Worm (Caenorhabditis elegans) whole organism, L3 larva: ENCODE data around the gene prk-1.

Experiments used
- R02D3.7 ChIP-seq: fragments of 150-350 bp; optimal IDR thresholded peaks from 2 replicates; lab custom pipeline; 2014; ENCODE audit warnings: missing biosample characterization, missing genetic modification characterization
- ZK546.5 ChIP-seq: sonication (generic microtip); optimal IDR thresholded peaks from 2 replicates; lab custom pipeline; 2017; ENCODE audit warnings: missing biosample characterization, missing genetic modification characterization
- aly-2 ChIP-seq: fragments of 150-350 bp; optimal IDR thresholded peaks from 2 replicates; lab custom pipeline; 2014; ENCODE audit warnings: missing biosample characterization, missing genetic modification characterization
- ama-1 ChIP-seq: fragments of 150-350 bp; optimal IDR thresholded peaks from 2 replicates; lab custom pipeline; 2018
- ceh-28 ChIP-seq: fragments of 150-350 bp; optimal IDR thresholded peaks from 2 replicates; lab custom pipeline; 2014; ENCODE audit warnings: missing biosample characterization, missing genetic modification reagents, missing genetic modification characterization
- ceh-9 ChIP-seq: sonication (generic microtip); optimal IDR thresholded peaks from 2 replicates; lab custom pipeline; 2018; ENCODE audit warnings: missing biosample characterization, missing genetic modification characterization
- daf-12 ChIP-seq: fragments of 150-350 bp; optimal IDR thresholded peaks from 2 replicates; lab custom pipeline; 2014; ENCODE audit warnings: missing biosample characterization, missing genetic modification reagents, missing genetic modification characterization
- egl-27 ChIP-seq: sonication (generic microtip); optimal IDR thresholded peaks from 4 replicates; lab custom pipeline; 2017; ENCODE audit warnings: missing biosample characterization, missing genetic modification reagents, missing genetic modification characterization
- egl-5 ChIP-seq: fragments of 150-350 bp; optimal IDR thresholded peaks from 2 replicates; lab custom pipeline; 2017; ENCODE audit warnings: missing biosample characterization, missing genetic modification reagents, missing genetic modification characterization, inconsistent platforms
- elt-2 ChIP-seq: sonication (generic microtip); optimal IDR thresholded peaks from 2 replicates; lab custom pipeline; 2016; ENCODE audit warnings: missing genetic modification reagents, mild to moderate bottlenecking, missing genetic modification characterization, missing compliant biosample characterization
- elt-3 ChIP-seq, 3 experiments: fragments of 150-350 bp in 1 of 3; sonication (generic microtip) in 2 of 3; optimal IDR thresholded peaks; 2 replicates in 2 of 3; 4 replicates in 1 of 3; lab custom pipeline; 2014 to 2017; ENCODE audit warnings: missing biosample characterization in 3 of 3, missing genetic modification characterization in 3 of 3
- eor-1 ChIP-seq, 2 experiments: fragments of 150-350 bp; optimal IDR thresholded peaks; 2 replicates each; lab custom pipeline; 2014 to 2018; ENCODE audit warnings: missing biosample characterization in 2 of 2, missing genetic modification characterization in 2 of 2
- fkh-10 ChIP-seq: sonication (generic microtip); optimal IDR thresholded peaks from 2 replicates; lab custom pipeline; 2017; ENCODE audit warnings: missing biosample characterization, missing genetic modification reagents, missing genetic modification characterization
- hmg-11 ChIP-seq: sonication (generic microtip); optimal IDR thresholded peaks from 2 replicates; lab custom pipeline; 2016; ENCODE audit warnings: missing genetic modification characterization, missing compliant biosample characterization
- jun-1 ChIP-seq: fragments of 150-350 bp; optimal IDR thresholded peaks from 2 replicates; lab custom pipeline; 2014; ENCODE audit warnings: missing biosample characterization, missing genetic modification reagents, missing genetic modification characterization
- lin-15B ChIP-seq: fragments of 150-350 bp; optimal IDR thresholded peaks from 2 replicates; lab custom pipeline; 2014; ENCODE audit warnings: missing biosample characterization, missing genetic modification characterization
- lin-39 ChIP-seq: fragments of 150-350 bp; optimal IDR thresholded peaks from 2 replicates; lab custom pipeline; 2018; ENCODE audit warnings: missing biosample characterization, missing genetic modification reagents, missing genetic modification characterization
- lsy-12 ChIP-seq: sonication (generic microtip); optimal IDR thresholded peaks from 2 replicates; lab custom pipeline; 2016; ENCODE audit warnings: mild to moderate bottlenecking, missing genetic modification characterization, missing compliant biosample characterization
- mdl-1 ChIP-seq: fragments of 150-350 bp; optimal IDR thresholded peaks from 2 replicates; lab custom pipeline; 2014; ENCODE audit warnings: missing biosample characterization, missing genetic modification characterization
- mml-1 ChIP-seq: fragments of 150-350 bp; sonication (generic microtip); optimal IDR thresholded peaks from 3 replicates; lab custom pipeline; 2014; ENCODE audit warnings: missing biosample characterization, missing genetic modification characterization
- nfya-1 ChIP-seq: sonication (generic microtip); optimal IDR thresholded peaks from 2 replicates; lab custom pipeline; 2017; ENCODE audit warnings: missing genetic modification characterization, mild to moderate bottlenecking, missing compliant biosample characterization, antibody characterized with exemption, moderate library complexity; ENCODE audit not compliant: insufficient read depth
- nhr-23 ChIP-seq: fragments of 150-350 bp; optimal IDR thresholded peaks from 2 replicates; lab custom pipeline; 2014; ENCODE audit warnings: missing biosample characterization, missing genetic modification reagents, missing genetic modification characterization
- nhr-237 ChIP-seq: fragments of 150-350 bp; optimal IDR thresholded peaks from 2 replicates; lab custom pipeline; 2014; ENCODE audit warnings: missing biosample characterization, missing genetic modification characterization
- nhr-25 ChIP-seq: sonication (generic microtip); optimal IDR thresholded peaks from 2 replicates; lab custom pipeline; 2017; ENCODE audit warnings: missing biosample characterization, missing genetic modification characterization
- nhr-28 ChIP-seq: fragments of 150-350 bp; optimal IDR thresholded peaks from 2 replicates; lab custom pipeline; 2014; ENCODE audit warnings: missing biosample characterization, missing genetic modification characterization
- nhr-67 ChIP-seq: fragments of 150-350 bp; optimal IDR thresholded peaks from 2 replicates; lab custom pipeline; 2014; ENCODE audit warnings: missing biosample characterization, missing genetic modification characterization
- nhr-77 ChIP-seq: fragments of 150-350 bp; optimal IDR thresholded peaks from 2 replicates; lab custom pipeline; 2014; ENCODE audit warnings: missing biosample characterization, missing genetic modification characterization
- pha-4 ChIP-seq: fragments of 150-350 bp; optimal IDR thresholded peaks from 2 replicates; lab custom pipeline; 2014; ENCODE audit warnings: missing biosample characterization, missing genetic modification reagents, missing genetic modification characterization
- pqm-1 ChIP-seq: fragments of 150-350 bp; optimal IDR thresholded peaks from 2 replicates; lab custom pipeline; 2017; ENCODE audit warnings: missing biosample characterization, missing genetic modification characterization, inconsistent platforms
- sea-2 ChIP-seq: fragments of 150-350 bp; sonication (generic microtip); optimal IDR thresholded peaks from 4 replicates; lab custom pipeline; 2014; ENCODE audit warnings: missing biosample characterization, missing genetic modification reagents, missing genetic modification characterization
- skn-1 ChIP-seq: fragments of 150-350 bp; optimal IDR thresholded peaks from 2 replicates; lab custom pipeline; 2014; ENCODE audit warnings: missing biosample characterization, missing genetic modification characterization
- snpc-4 ChIP-seq: fragments of 150-350 bp; optimal IDR thresholded peaks from 2 replicates; lab custom pipeline; 2014; ENCODE audit warnings: missing biosample characterization, missing genetic modification characterization
- tbx-2 ChIP-seq: sonication (generic microtip); optimal IDR thresholded peaks from 2 replicates; lab custom pipeline; 2016; ENCODE audit warnings: mild to moderate bottlenecking, missing genetic modification characterization, missing compliant biosample characterization
- unc-39 ChIP-seq: sonication (generic microtip); optimal IDR thresholded peaks from 4 replicates; lab custom pipeline; 2017; ENCODE audit warnings: missing biosample characterization, missing genetic modification characterization
- zag-1 ChIP-seq: fragments of 150-350 bp; optimal IDR thresholded peaks from 2 replicates; lab custom pipeline; 2014; ENCODE audit warnings: missing biosample characterization, missing genetic modification characterization

The prk-1 gene

DNA sequence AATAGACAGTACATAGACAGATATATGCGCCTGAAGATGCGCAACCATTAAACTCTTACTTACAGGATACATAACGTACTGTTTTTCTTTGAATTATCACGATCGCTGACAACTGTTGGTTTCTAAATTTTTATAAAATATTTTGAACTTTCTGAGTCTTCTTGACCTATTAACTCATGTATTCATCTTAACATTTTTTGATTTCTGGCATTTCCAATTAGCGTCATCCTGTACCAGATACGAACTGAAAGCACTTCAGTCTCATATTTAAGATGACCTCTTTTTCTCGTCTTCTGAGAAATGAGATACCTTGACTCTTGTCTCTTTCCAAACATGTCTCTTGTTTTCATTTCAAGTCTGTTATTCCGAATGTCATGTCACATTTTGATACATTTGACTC is 23.8 kb downstream of the prk-1 start:
- TF ChIP-seq lsy-12 (tag; lab: Kevin White, UChicago) (no peak), nhr-237 (tag; lab: Kevin White, UChicago) (no peak)

DNA sequence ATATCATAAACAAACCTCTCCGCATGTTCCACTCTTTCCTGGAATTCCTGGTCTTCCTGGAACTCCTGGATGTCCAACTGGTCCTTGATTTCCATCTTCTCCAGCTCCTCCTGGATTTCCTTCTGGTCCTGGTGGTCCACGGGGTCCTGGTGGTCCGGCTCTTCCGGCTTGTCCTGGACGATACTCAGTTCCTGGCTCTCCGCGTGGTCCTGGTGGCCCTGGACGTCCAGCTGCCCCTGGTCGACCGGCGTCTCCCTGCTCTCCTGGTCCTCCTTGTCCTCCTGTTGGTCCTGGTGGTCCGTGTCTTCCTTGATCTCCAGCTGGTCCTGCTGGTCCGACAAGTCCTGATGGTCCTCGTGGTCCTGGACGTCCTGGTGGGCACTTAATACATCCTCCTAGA is 29.8 kb downstream of the prk-1 start:
- TF ChIP-seq nhr-23 (tag; lab: Kevin White, UChicago) (no peak), mml-1 (tag; lab: Kevin White, UChicago) (no peak), zag-1 (tag; lab: Kevin White, UChicago) (no peak), nhr-28 (tag; lab: Kevin White, UChicago) (no peak), unc-39 (no peak), ceh-9 (no peak), tbx-2 (tag; lab: Kevin White, UChicago) (no peak), elt-3 (tag; optimal IDR thresholded peaks at IDR 0.05; lab: Kevin White, UChicago) (no peak), snpc-4 (no peak), R02D3.7 (tag; lab: Kevin White, UChicago) (no peak), nhr-77 (tag; lab: Kevin White, UChicago) (no peak), daf-12 (tag; lab: Kevin White, UChicago) (no peak), nfya-1 (tag; lab: Kevin White, UChicago) (no peak), egl-27 (tag; lab: Kevin White, UChicago) (no peak), eor-1 (tag; optimal IDR thresholded peaks at IDR 0.05; lab: Kevin White, UChicago) (no peak), mdl-1 (no peak), pha-4 (tag; lab: Kevin White, UChicago) (no peak)

DNA sequence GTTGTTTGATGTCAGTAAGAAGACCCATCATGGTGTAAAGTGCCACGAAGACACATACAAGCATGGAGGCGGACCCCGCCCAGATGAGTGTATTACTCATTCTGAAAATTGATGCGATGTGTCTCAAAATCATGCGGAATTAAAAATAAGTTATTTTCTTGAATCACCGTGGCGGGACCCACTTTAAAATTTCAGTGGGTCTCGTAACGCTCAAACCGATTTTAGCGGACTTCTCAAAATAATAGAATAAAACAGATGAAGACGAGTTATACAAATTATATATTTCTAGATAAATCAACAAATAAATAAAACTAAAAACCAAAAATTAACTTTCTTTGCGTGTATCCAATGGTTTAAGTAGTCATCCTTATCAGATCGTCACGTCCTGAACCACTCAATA is 30.5 kb downstream of the prk-1 start, which contains the start of gene col-8:
col-8 (minus strand) TSS at position 101 of the 400 bp plus-strand sequence.
- no peak for TF ChIP-seq nhr-28 (tag; lab: Kevin White, UChicago)
- TF ChIP-seq egl-5 (tag; lab: Kevin White, UChicago), result no peak
- TF ChIP-seq aly-2 (tag; lab: Kevin White, UChicago), result no peak
- no peak for TF ChIP-seq ZK546.5 (tag; lab: Kevin White, UChicago)
- TF ChIP-seq daf-12 (tag; lab: Kevin White, UChicago), result no peak
- TF ChIP-seq elt-2, result no peak
- no peak for TF ChIP-seq fkh-10 (GFP tag; lab: Kevin White, UChicago)
- TF ChIP-seq nhr-25 (tag; lab: Kevin White, UChicago), result no peak
- no peak for TF ChIP-seq sea-2 (GFP tag; lab: Kevin White, UChicago)
- no peak for TF ChIP-seq nhr-23 (tag; lab: Kevin White, UChicago)
- TF ChIP-seq nhr-237 (tag; lab: Kevin White, UChicago), result no peak
- no peak for TF ChIP-seq jun-1 (tag; lab: Kevin White, UChicago)

DNA sequence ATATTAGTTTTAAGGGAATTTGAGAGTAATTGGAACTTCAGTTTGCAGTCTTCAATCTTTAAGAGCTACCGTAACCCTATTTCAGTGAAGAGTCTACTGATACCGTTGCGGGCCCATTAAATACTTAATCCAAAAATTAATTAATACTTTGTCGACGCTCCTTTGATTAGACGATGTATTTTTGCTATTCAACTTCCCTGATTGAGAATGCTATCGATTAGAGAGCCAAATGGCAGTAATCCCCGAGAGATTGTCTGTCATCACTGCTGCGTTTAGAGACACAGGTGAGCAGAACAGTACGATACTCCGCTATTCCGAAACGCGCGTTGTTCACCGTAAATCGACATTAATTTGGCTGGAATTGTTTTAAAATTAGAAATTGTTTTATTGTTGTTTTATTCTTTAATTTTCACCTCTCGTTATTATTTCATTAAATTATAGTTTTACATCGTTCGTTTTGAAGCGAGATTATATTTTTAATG is 31.2 kb downstream of the prk-1 start, which contains the start of gene rfl-1:
rfl-1 (plus strand) TSS at position 51 of the 482 bp plus-strand sequence.
- TF ChIP-seq pqm-1 (peak; percentile 32), snpc-4 (no peak), R02D3.7 (tag; lab: Kevin White, UChicago) (peak; percentile 94), pha-4 (tag; lab: Kevin White, UChicago) (peak; percentile 78), nhr-28 (tag; lab: Kevin White, UChicago) (no peak), nhr-25 (tag; lab: Kevin White, UChicago) (peak; percentile 23), ama-1 (lab: Kevin White, UChicago) (no peak), lin-15B (tag; lab: Kevin White, UChicago) (peak; percentile 80), hmg-11 (tag; lab: Kevin White, UChicago) (peak; percentile 28), skn-1 (peak; percentile 70), nfya-1 (tag; lab: Kevin White, UChicago) (peak; percentile 68), ZK546.5 (tag; lab: Kevin White, UChicago) (no peak), nhr-67 (no peak), egl-5 (tag; lab: Kevin White, UChicago) (peak; percentile 66), elt-2 (peak; percentile 12), lin-39 (tag; lab: Kevin White, UChicago) (peak; percentile 81), nhr-23 (tag; lab: Kevin White, UChicago) (no peak), ceh-28 (tag; lab: Kevin White, UChicago) (peak; percentile 44)
